Worm (Caenorhabditis elegans) whole organism, mixed stage, embryonic: ENCODE results near the gene srx-5.

ENCODE experiments used
- M03D4.4 ChIP-seq: sonication (generic microtip); optimal IDR thresholded peaks from 2 replicates; lab custom pipeline; 2017; ENCODE audit warnings: mild to moderate bottlenecking, missing genetic modification characterization, missing compliant biosample characterization
- bed-3 ChIP-seq: fragments of 200-800 bp; sonication (Bioruptor generic); optimal IDR thresholded peaks from 3 replicates; lab custom pipeline; 2018; ENCODE audit warnings: mild to moderate bottlenecking, missing genetic modification characterization, moderate library complexity, missing compliant biosample characterization
- blmp-1 ChIP-seq: fragments of 150-350 bp; optimal IDR thresholded peaks from 2 replicates; lab custom pipeline; 2014; ENCODE audit warnings: missing biosample characterization, missing genetic modification characterization
- ceh-43 ChIP-seq: fragments of 200-800 bp; sonication (Bioruptor generic); optimal IDR thresholded peaks from 2 replicates; lab custom pipeline; 2018; ENCODE audit warnings: mild to moderate bottlenecking, missing genetic modification characterization, moderate library complexity, missing compliant biosample characterization
- ceh-83 ChIP-seq: fragments of 200-800 bp; sonication (Bioruptor generic); optimal IDR thresholded peaks from 2 replicates; lab custom pipeline; 2018; ENCODE audit warnings: mild to moderate bottlenecking, missing genetic modification characterization, missing compliant biosample characterization
- ces-1 ChIP-seq: fragments of 150-350 bp; optimal IDR thresholded peaks from 2 replicates; lab custom pipeline; 2014; ENCODE audit warnings: missing biosample characterization, missing genetic modification reagents, missing genetic modification characterization
- cnd-1 ChIP-seq: fragments of 200-800 bp; sonication (Bioruptor generic); optimal IDR thresholded peaks from 2 replicates; lab custom pipeline; 2018; ENCODE audit warnings: mild to moderate bottlenecking, missing genetic modification characterization, missing compliant biosample characterization
- elt-1 ChIP-seq: sonication (generic microtip); optimal IDR thresholded peaks from 2 replicates; lab custom pipeline; 2017; ENCODE audit warnings: missing genetic modification characterization, mild to moderate bottlenecking, missing compliant biosample characterization, antibody characterized with exemption, moderate library complexity, borderline replicate concordance; ENCODE audit not compliant: insufficient read depth
- elt-3 ChIP-seq: fragments of 150-350 bp; optimal IDR thresholded peaks from 2 replicates; lab custom pipeline; 2014; ENCODE audit warnings: missing biosample characterization, missing genetic modification characterization
- flh-1 ChIP-seq: fragments of 200-800 bp; sonication (Bioruptor generic); optimal IDR thresholded peaks from 2 replicates; lab custom pipeline; 2018; ENCODE audit warnings: mild to moderate bottlenecking, missing genetic modification characterization, moderate library complexity, missing compliant biosample characterization
- ham-2 ChIP-seq: fragments of 200-800 bp; sonication (Bioruptor generic); optimal IDR thresholded peaks from 2 replicates; lab custom pipeline; 2018; ENCODE audit warnings: mild to moderate bottlenecking, missing genetic modification characterization, missing compliant biosample characterization
- hlh-1 ChIP-seq: fragments of 150-350 bp; optimal IDR thresholded peaks from 2 replicates; lab custom pipeline; 2014; ENCODE audit warnings: missing biosample characterization, missing genetic modification reagents, missing genetic modification characterization
- lin-13 ChIP-seq: fragments of 150-350 bp; optimal IDR thresholded peaks from 2 replicates; lab custom pipeline; 2014; ENCODE audit warnings: missing biosample characterization, missing genetic modification characterization
- lsy-2 ChIP-seq: fragments of 150-350 bp; optimal IDR thresholded peaks from 2 replicates; lab custom pipeline; 2014; ENCODE audit warnings: missing biosample characterization, missing genetic modification characterization
- mab-5 ChIP-seq: fragments of 150-350 bp; optimal IDR thresholded peaks from 2 replicates; lab custom pipeline; 2014; ENCODE audit warnings: missing biosample characterization, missing genetic modification characterization
- mep-1 ChIP-seq: fragments of 150-350 bp; optimal IDR thresholded peaks from 2 replicates; lab custom pipeline; 2017; ENCODE audit warnings: missing biosample characterization, missing genetic modification reagents, missing genetic modification characterization, inconsistent platforms
- mls-2 ChIP-seq: sonication (generic microtip); optimal IDR thresholded peaks from 2 replicates; lab custom pipeline; 2016; ENCODE audit warnings: mild to moderate bottlenecking, missing genetic modification characterization, moderate library complexity, missing compliant biosample characterization
- nhr-12 ChIP-seq: fragments of 150-350 bp; optimal IDR thresholded peaks from 2 replicates; lab custom pipeline; 2014; ENCODE audit warnings: missing biosample characterization, missing genetic modification characterization
- nhr-2 ChIP-seq: fragments of 150-350 bp; optimal IDR thresholded peaks from 2 replicates; lab custom pipeline; 2014; ENCODE audit warnings: missing biosample characterization, missing genetic modification characterization
- nhr-237 ChIP-seq: fragments of 150-350 bp; optimal IDR thresholded peaks from 2 replicates; lab custom pipeline; 2014; ENCODE audit warnings: missing biosample characterization, missing genetic modification characterization
- nhr-28 ChIP-seq: fragments of 150-350 bp; optimal IDR thresholded peaks from 2 replicates; lab custom pipeline; 2014; ENCODE audit warnings: missing biosample characterization, missing genetic modification characterization
- pha-4 ChIP-seq: fragments of 150-350 bp; optimal IDR thresholded peaks from 2 replicates; lab custom pipeline; 2018; ENCODE audit warnings: missing biosample characterization, missing genetic modification reagents, missing genetic modification characterization
- sem-2 ChIP-seq: fragments of 200-800 bp; sonication (Bioruptor generic); optimal IDR thresholded peaks from 2 replicates; lab custom pipeline; 2018; ENCODE audit warnings: mild to moderate bottlenecking, missing genetic modification characterization, missing compliant biosample characterization
- snpc-4 ChIP-seq: fragments of 150-350 bp; optimal IDR thresholded peaks from 2 replicates; lab custom pipeline; 2014; ENCODE audit warnings: missing biosample characterization, missing genetic modification characterization
- sptf-1 ChIP-seq: sonication (generic microtip); optimal IDR thresholded peaks from 2 replicates; lab custom pipeline; 2017; ENCODE audit warnings: mild to moderate bottlenecking, missing genetic modification characterization, moderate library complexity, missing compliant biosample characterization
- tbx-8 ChIP-seq: fragments of 200-800 bp; sonication (Bioruptor generic); optimal IDR thresholded peaks from 2 replicates; lab custom pipeline; 2018; ENCODE audit warnings: mild to moderate bottlenecking, missing genetic modification characterization, moderate library complexity, missing compliant biosample characterization
- unc-39 ChIP-seq: fragments of 150-350 bp; optimal IDR thresholded peaks from 2 replicates; lab custom pipeline; 2014; ENCODE audit warnings: missing biosample characterization, missing genetic modification characterization
- unc-62 ChIP-seq: fragments of 150-350 bp; optimal IDR thresholded peaks from 2 replicates; lab custom pipeline; 2014; ENCODE audit warnings: missing biosample characterization, missing genetic modification reagents, missing genetic modification characterization
- zip-8 ChIP-seq: fragments of 150-350 bp; optimal IDR thresholded peaks from 2 replicates; lab custom pipeline; 2014; ENCODE audit warnings: missing biosample characterization, missing genetic modification characterization
- ztf-11 ChIP-seq: fragments of 150-350 bp; optimal IDR thresholded peaks from 2 replicates; lab custom pipeline; 2014; ENCODE audit warnings: missing biosample characterization, missing genetic modification characterization

srx-5 gene

ce11 chrV:736171-736570 is 36.3 kb downstream of the srx-5 start, which contains the start of gene srj-25:
Gene srj-25 (minus strand): TSS chrV:736271.
- TF ChIP-seq lin-13 (tag; lab: Kevin White, UChicago) (no peak), nhr-237 (tag; lab: Kevin White, UChicago) (no peak), zip-8 (tag; lab: Kevin White, UChicago) (no peak), cnd-1 (no peak), ham-2 (GFP tag; lab: Kevin White, UChicago) (no peak), ces-1 (GFP tag; lab: Kevin White, UChicago) (no peak), bed-3 (GFP tag; lab: Kevin White, UChicago) (no peak), snpc-4 (tag; lab: Kevin White, UChicago) (no peak), nhr-12 (no peak), lsy-2 (tag; lab: Kevin White, UChicago) (no peak), mls-2 (tag; lab: Kevin White, UChicago) (no peak), pha-4 (tag; lab: Kevin White, UChicago) (no peak), unc-39 (tag; lab: Kevin White, UChicago) (no peak), unc-62 (no peak), blmp-1 (no peak)
- TF ChIP-seq, all 35 proteins: peak for 0

ce11 chrV:738770-739169 is 38.9 kb downstream of the srx-5 start, which contains the start of gene srj-24:
Gene srj-24 (minus strand): TSS chrV:738870.
- TF ChIP-seq mep-1: no peak
- no peak for TF ChIP-seq flh-1
- TF ChIP-seq nhr-237 (tag; lab: Kevin White, UChicago): no peak
- TF ChIP-seq lsy-2 (tag; lab: Kevin White, UChicago): no peak
- TF ChIP-seq M03D4.4 (tag; lab: Kevin White, UChicago): no peak
- no peak for TF ChIP-seq unc-62
- TF ChIP-seq snpc-4 (tag; lab: Kevin White, UChicago): no peak
- no peak for TF ChIP-seq sem-2 (GFP tag; lab: Kevin White, UChicago)

ce11 chrV:741820-742219 is 41.9 kb downstream of the srx-5 start, which contains the start of gene C05E4.7:
Gene C05E4.7 (plus strand): TSS chrV:742120.
- no peak for TF ChIP-seq ham-2 (GFP tag; lab: Kevin White, UChicago)
- TF ChIP-seq M03D4.4 (tag; lab: Kevin White, UChicago): no peak
- TF ChIP-seq nhr-2 (tag; lab: Kevin White, UChicago): no peak
- no peak for TF ChIP-seq ceh-43 (GFP tag; lab: Kevin White, UChicago)
- TF ChIP-seq nhr-28: no peak
- TF ChIP-seq mab-5: no peak

- TF ChIP-seq ceh-83: no peak
- TF ChIP-seq ham-2 (GFP tag; lab: Kevin White, UChicago): no peak
- TF ChIP-seq sptf-1 (tag; lab: Kevin White, UChicago): no peak
- TF ChIP-seq sem-2 (GFP tag; lab: Kevin White, UChicago): no peak
- TF ChIP-seq hlh-1 (tag; lab: Kevin White, UChicago): no peak
- TF ChIP-seq mep-1: no peak
- no peak for TF ChIP-seq lsy-2 (tag; lab: Kevin White, UChicago)
- TF ChIP-seq zip-8 (tag; lab: Kevin White, UChicago): no peak
- TF ChIP-seq lin-13 (tag; lab: Kevin White, UChicago): no peak
- TF ChIP-seq cnd-1: no peak
- no peak for TF ChIP-seq elt-1 (tag; lab: Kevin White, UChicago)
- no peak for TF ChIP-seq nhr-12
- no peak for TF ChIP-seq ztf-11 (tag; lab: Kevin White, UChicago)
These were observed 43.5 kb downstream of the srx-5 start, which contains the start of gene str-134 for ce11 chrV:743348-743747. Gene str-134 (plus strand): TSS chrV:743648.

ce11 chrV:748044-748443 is 48.2 kb downstream of the srx-5 start, which contains the start of gene sri-4:
Gene sri-4 (plus strand): TSS chrV:748344.
- TF ChIP-seq lsy-2 (tag; lab: Kevin White, UChicago) (no peak), mab-5 (no peak), tbx-8 (GFP tag; lab: Kevin White, UChicago) (no peak), sptf-1 (tag; lab: Kevin White, UChicago) (no peak), pha-4 (tag; lab: Kevin White, UChicago) (no peak), lin-13 (tag; lab: Kevin White, UChicago) (no peak), zip-8 (tag; lab: Kevin White, UChicago) (no peak), unc-39 (tag; lab: Kevin White, UChicago) (no peak), blmp-1 (no peak), ceh-83 (no peak), ham-2 (GFP tag; lab: Kevin White, UChicago) (no peak), elt-3 (tag; lab: Kevin White, UChicago) (no peak), snpc-4 (tag; lab: Kevin White, UChicago) (no peak), M03D4.4 (tag; lab: Kevin White, UChicago) (no peak), bed-3 (GFP tag; lab: Kevin White, UChicago) (no peak), ceh-43 (GFP tag; lab: Kevin White, UChicago) (no peak), nhr-28 (no peak), hlh-1 (tag; lab: Kevin White, UChicago) (no peak)
- TF ChIP-seq, all 35 proteins: peak for 0
